Fruit fly (Drosophila melanogaster) whole organism, embryonic: ENCODE measurements around the gene CG31683.

ENCODE experiments used
- CG1024 ChIP-seq: fragments of 200-800 bp; sonication (Bioruptor generic); IDR thresholded peaks from 2 replicates; pipeline ENCODE4 v1.3.6; 2022; ENCODE audit warnings: missing biosample characterization, missing genetic modification characterization
- CG10274 ChIP-seq: fragments of 200-800 bp; sonication (Bioruptor generic); optimal IDR thresholded peaks from 3 replicates; lab custom pipeline; 2017; ENCODE audit warnings: missing biosample characterization, mild to moderate bottlenecking, missing genetic modification characterization
- CG11247 ChIP-seq: fragments of 200-800 bp; sonication (Bioruptor generic); IDR thresholded peaks from 2 replicates; pipeline ENCODE4 v1.3.6; 2022; ENCODE audit warnings: missing biosample characterization, missing genetic modification characterization
- CG12071 ChIP-seq: fragments of 200-800 bp; sonication (Bioruptor generic); optimal IDR thresholded peaks from 3 replicates; lab custom pipeline; 2018; ENCODE audit warnings: missing biosample characterization, mild to moderate bottlenecking, missing genetic modification characterization
- CG14014 ChIP-seq: fragments of 200-800 bp; sonication (Bioruptor generic); IDR thresholded peaks from 2 replicates; pipeline ENCODE4 v1.3.6; 2022; ENCODE audit warnings: missing biosample characterization, missing genetic modification characterization
- CG14441 ChIP-seq: fragments of 200-800 bp; sonication (Bioruptor generic); IDR thresholded peaks from 2 replicates; pipeline ENCODE4 v1.3.6; 2022; ENCODE audit warnings: missing biosample characterization, missing genetic modification characterization
- CG1603 ChIP-seq: fragments of 200-800 bp; sonication (Bioruptor generic); optimal IDR thresholded peaks from 2 replicates; lab custom pipeline; 2019; ENCODE audit warnings: missing biosample characterization, mild to moderate bottlenecking, missing genetic modification characterization, moderate library complexity
- CG17612 ChIP-seq: fragments of 200-800 bp; sonication (Bioruptor generic); IDR thresholded peaks from 2 replicates; pipeline ENCODE4 v1.3.6; 2022; ENCODE audit warnings: missing biosample characterization, missing genetic modification characterization
- CG2202 ChIP-seq: fragments of 200-800 bp; sonication (Bioruptor generic); optimal IDR thresholded peaks from 2 replicates; lab custom pipeline; 2018; ENCODE audit warnings: missing biosample characterization, mild to moderate bottlenecking, missing genetic modification characterization
- CG2875 ChIP-seq: fragments of 200-800 bp; sonication (Bioruptor generic); optimal IDR thresholded peaks from 2 replicates; lab custom pipeline; 2017; ENCODE audit warnings: missing biosample characterization, mild to moderate bottlenecking, missing genetic modification characterization, missing genetic modification reagents
- CG30431 ChIP-seq: fragments of 200-800 bp; sonication (Bioruptor generic); optimal IDR thresholded peaks from 2 replicates; lab custom pipeline; 2017; ENCODE audit warnings: missing biosample characterization, missing genetic modification characterization
- CG31441 ChIP-seq: fragments of 200-800 bp; sonication (Bioruptor generic); IDR thresholded peaks from 2 replicates; pipeline ENCODE4 v1.3.6; 2022; ENCODE audit warnings: missing biosample characterization, missing genetic modification characterization
- CG32767 ChIP-seq: fragments of 200-800 bp; sonication (Bioruptor generic); IDR thresholded peaks from 2 replicates; pipeline ENCODE4 v1.3.6; 2022; ENCODE audit warnings: missing biosample characterization, missing genetic modification characterization
- CG43689 ChIP-seq: fragments of 200-800 bp; sonication (Bioruptor generic); IDR thresholded peaks from 2 replicates; pipeline ENCODE4 v1.3.6; 2022; ENCODE audit warnings: missing biosample characterization, missing genetic modification characterization
- CG4617 ChIP-seq: fragments of 200-800 bp; sonication (Bioruptor generic); optimal IDR thresholded peaks from 3 replicates; lab custom pipeline; 2016; ENCODE audit warnings: missing biosample characterization, missing genetic modification characterization, borderline replicate concordance
- CG5245 ChIP-seq: fragments of 200-800 bp; sonication (Bioruptor generic); optimal IDR thresholded peaks from 3 replicates; lab custom pipeline; 2016; ENCODE audit warnings: missing biosample characterization, missing genetic modification characterization
- CG7357 ChIP-seq: fragments of 200-800 bp; sonication (Bioruptor generic); IDR thresholded peaks from 3 replicates; pipeline ENCODE4 v1.3.6; 2022; ENCODE audit warnings: missing biosample characterization, missing genetic modification characterization
- CG8281 ChIP-seq: fragments of 200-800 bp; sonication (Bioruptor generic); optimal IDR thresholded peaks from 2 replicates; lab custom pipeline; 2018; ENCODE audit warnings: missing biosample characterization, mild to moderate bottlenecking, missing genetic modification characterization, moderate library complexity
- CG8359 ChIP-seq: fragments of 200-800 bp; sonication (Bioruptor generic); optimal IDR thresholded peaks from 2 replicates; lab custom pipeline; 2017; ENCODE audit warnings: missing biosample characterization, mild to moderate bottlenecking, missing genetic modification characterization, borderline replicate concordance
- CG9437 ChIP-seq: fragments of 200-800 bp; sonication (Bioruptor generic); optimal IDR thresholded peaks from 2 replicates; lab custom pipeline; 2018; ENCODE audit warnings: missing biosample characterization, mild to moderate bottlenecking, missing genetic modification characterization
- CG9609 ChIP-seq: fragments of 200-800 bp; sonication (Bioruptor generic); optimal IDR thresholded peaks from 3 replicates; lab custom pipeline; 2016; ENCODE audit warnings: missing biosample characterization, missing genetic modification characterization
- D19B ChIP-seq: fragments of 200-800 bp; sonication (Bioruptor generic); optimal IDR thresholded peaks from 2 replicates; lab custom pipeline; 2017; ENCODE audit warnings: missing biosample characterization, mild to moderate bottlenecking, missing genetic modification characterization
- Dbx ChIP-seq: fragments of 200-800 bp; sonication (Bioruptor generic); IDR thresholded peaks from 3 replicates; pipeline ENCODE4 v1.3.6; 2022; ENCODE audit warnings: missing biosample characterization, missing genetic modification characterization
- Doc2 ChIP-seq: fragments of 200-800 bp; sonication (Bioruptor generic); IDR thresholded peaks from 2 replicates; pipeline ENCODE4 v1.3.6; 2022; ENCODE audit warnings: missing biosample characterization, missing genetic modification characterization
- Hey ChIP-seq: fragments of 200-800 bp; sonication (Bioruptor generic); optimal IDR thresholded peaks from 3 replicates; lab custom pipeline; 2018; ENCODE audit warnings: missing biosample characterization, mild to moderate bottlenecking, missing genetic modification characterization
- Hr78 ChIP-seq, 2 experiments: fragments of 200-800 bp in 1 of 2; fragments of >200 bp in 1 of 2; sonication (Bioruptor generic) in 1 of 2; optimal IDR thresholded peaks; 2 replicates each; lab custom pipeline; 2017 to 2019; ENCODE audit warnings: missing biosample characterization in 2 of 2, missing genetic modification characterization in 2 of 2, mild to moderate bottlenecking in 1 of 2, moderate library complexity in 1 of 2
- Mrtf ChIP-seq: fragments of 200-800 bp; sonication (Bioruptor generic); IDR thresholded peaks from 3 replicates; pipeline ENCODE4 v1.3.6; 2022; ENCODE audit warnings: missing biosample characterization, missing genetic modification characterization
- Nf-YB ChIP-seq: fragments of 200-800 bp; sonication (Bioruptor generic); optimal IDR thresholded peaks from 3 replicates; lab custom pipeline; 2019; ENCODE audit warnings: missing biosample characterization, mild to moderate bottlenecking, missing genetic modification characterization, moderate library complexity
- Oaz ChIP-seq: fragments of 200-800 bp; sonication (Bioruptor generic); IDR thresholded peaks from 2 replicates; pipeline ENCODE4 v1.3.6; 2022; ENCODE audit warnings: missing biosample characterization, missing genetic modification characterization
- PHDP ChIP-seq: fragments of 200-800 bp; sonication (Bioruptor generic); optimal IDR thresholded peaks from 3 replicates; lab custom pipeline; 2018; ENCODE audit warnings: missing biosample characterization, mild to moderate bottlenecking, missing genetic modification characterization, moderate library complexity
- Side ChIP-seq: fragments of 200-800 bp; sonication (Bioruptor generic); optimal IDR thresholded peaks from 2 replicates; lab custom pipeline; 2016; ENCODE audit warnings: missing biosample characterization, missing genetic modification characterization
- Usf ChIP-seq: fragments of 200-800 bp; sonication (Bioruptor generic); optimal IDR thresholded peaks from 2 replicates; lab custom pipeline; 2017; ENCODE audit warnings: missing genotype, missing biosample characterization, missing genetic modification characterization
- br ChIP-seq: fragments of >200 bp; optimal IDR thresholded peaks from 2 replicates; lab custom pipeline; 2017
- cg ChIP-seq: fragments of 200-800 bp; sonication (Bioruptor generic); optimal IDR thresholded peaks from 3 replicates; lab custom pipeline; 2019; ENCODE audit warnings: missing biosample characterization, mild to moderate bottlenecking, missing genetic modification characterization, moderate library complexity
- chif ChIP-seq, 2 experiments: fragments of 200-800 bp; sonication (Bioruptor generic); optimal IDR thresholded peaks; 3 replicates each; lab custom pipeline; 2016; ENCODE audit warnings: missing biosample characterization in 2 of 2, missing genetic modification characterization in 2 of 2
- dmrt11E ChIP-seq: fragments of 200-800 bp; sonication (Bioruptor generic); optimal IDR thresholded peaks from 3 replicates; lab custom pipeline; 2018; ENCODE audit warnings: missing biosample characterization, mild to moderate bottlenecking, missing genetic modification characterization, moderate library complexity
- jigr1 ChIP-seq: fragments of 200-800 bp; sonication (Bioruptor generic); IDR thresholded peaks from 3 replicates; pipeline ENCODE4 v1.3.6; 2022; ENCODE audit warnings: missing biosample characterization, missing genetic modification characterization
- lab ChIP-seq: fragments of 200-800 bp; sonication (Bioruptor generic); optimal IDR thresholded peaks from 3 replicates; lab custom pipeline; 2017; ENCODE audit warnings: missing biosample characterization, missing genetic modification characterization, mild to moderate bottlenecking, moderate library complexity, missing genetic modification reagents
- lola ChIP-seq, 3 experiments: fragments of >200 bp in 2 of 3; fragments of 200-800 bp in 1 of 3; sonication (Bioruptor generic) in 1 of 3; optimal IDR thresholded peaks; 2 replicates each; lab custom pipeline; 2017 to 2019; ENCODE audit warnings: missing biosample characterization in 3 of 3, missing genetic modification characterization in 3 of 3, mild to moderate bottlenecking in 1 of 3, moderate library complexity in 1 of 3
- org-1 ChIP-seq: fragments of 200-800 bp; sonication (Bioruptor generic); optimal IDR thresholded peaks from 2 replicates; lab custom pipeline; 2017; ENCODE audit warnings: missing biosample characterization, missing genetic modification characterization
- pros ChIP-seq: fragments of 200-800 bp; sonication (Bioruptor generic); optimal IDR thresholded peaks from 3 replicates; lab custom pipeline; 2019; ENCODE audit warnings: missing biosample characterization, mild to moderate bottlenecking, missing genetic modification characterization, moderate library complexity
- psq ChIP-seq: fragments of 200-800 bp; sonication (Bioruptor generic); optimal IDR thresholded peaks from 2 replicates; lab custom pipeline; 2017; ENCODE audit warnings: missing biosample characterization, missing genetic modification characterization
- rib ChIP-seq: fragments of 200-800 bp; sonication (Bioruptor generic); IDR thresholded peaks from 2 replicates; pipeline ENCODE4 v1.3.6; 2022; ENCODE audit warnings: missing biosample characterization, missing genetic modification characterization
- scrt ChIP-seq: fragments of 200-800 bp; sonication (Bioruptor generic); optimal IDR thresholded peaks from 2 replicates; lab custom pipeline; 2018; ENCODE audit warnings: missing biosample characterization, mild to moderate bottlenecking, missing genetic modification characterization, moderate library complexity
- sens ChIP-seq: fragments of 200-800 bp; sonication (Bioruptor generic); peaks from one replicate; lab custom pipeline; 2016; ENCODE audit warnings: missing biosample characterization, missing genetic modification characterization
- stc ChIP-seq: fragments of 200-800 bp; sonication (Bioruptor generic); IDR thresholded peaks from 2 replicates; pipeline ENCODE4 v1.3.6; 2022; ENCODE audit warnings: missing biosample characterization, missing genetic modification characterization
- toy ChIP-seq: fragments of 200-800 bp; sonication (Bioruptor generic); IDR thresholded peaks from 2 replicates; pipeline ENCODE4 v1.3.6; 2022; ENCODE audit warnings: missing biosample characterization, missing genetic modification characterization
- yki ChIP-seq: fragments of >200 bp; optimal IDR thresholded peaks from 3 replicates; lab custom pipeline; 2018
- z ChIP-seq: fragments of 200-800 bp; sonication (Bioruptor generic); IDR thresholded peaks from 3 replicates; pipeline ENCODE4 v1.3.6; 2022; ENCODE audit warnings: missing biosample characterization, missing genetic modification characterization
- zfh1 ChIP-seq: fragments of 200-800 bp; sonication (Bioruptor generic); IDR thresholded peaks from 3 replicates; pipeline ENCODE4 v1.3.6; 2022; ENCODE audit warnings: missing biosample characterization, missing genetic modification characterization

CG31683 gene

DNA sequence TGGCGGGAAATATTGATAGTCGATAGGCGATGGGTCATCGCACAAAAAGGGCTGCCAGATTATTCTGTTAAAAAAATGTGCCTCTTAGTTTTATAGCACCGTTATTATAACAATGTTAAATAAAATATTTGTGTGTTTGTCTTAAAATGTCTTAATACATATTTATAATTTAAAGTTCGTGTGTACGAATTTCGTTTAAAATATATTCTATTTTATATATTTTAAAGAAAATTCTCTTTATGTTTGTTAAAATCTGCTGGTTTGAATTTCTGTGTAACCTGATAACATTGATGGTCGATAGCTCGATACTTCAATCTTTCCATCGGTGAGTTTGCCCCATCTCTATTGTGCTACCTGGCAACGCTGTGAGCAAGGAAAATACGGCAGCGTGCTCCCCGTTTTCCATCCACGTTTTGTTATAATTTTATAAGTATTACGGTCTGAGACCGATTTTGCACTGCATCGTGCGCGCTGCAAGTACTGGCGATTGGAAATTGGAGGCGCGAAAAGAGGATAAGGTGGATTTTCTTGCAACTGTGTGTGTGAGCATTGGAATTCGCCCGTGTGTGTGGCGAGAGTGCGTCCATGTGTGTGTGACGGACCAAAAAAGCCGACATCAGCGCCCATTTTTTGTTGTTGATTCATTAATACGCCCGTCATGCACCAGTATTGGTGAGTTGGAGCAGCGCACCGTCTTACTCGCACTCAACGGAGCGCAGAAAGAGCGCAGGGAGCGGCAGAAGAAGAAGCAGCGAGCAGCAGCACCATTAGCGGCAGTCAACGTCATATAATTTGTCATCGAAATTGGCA is 32.8 kb downstream of the CG31683 start, which contains the start of the genes CG10949 and Arpc2 (continued):
- TF ChIP-seq CG4617 (GFP tag; lab: Kevin White, UChicago) (peak; percentile 49), toy (GFP tag; lab: Robert Waterston, UW) (no peak), Hr78 (GFP tag; optimal IDR thresholded peaks at IDR 0.05; lab: Kevin White, UChicago) (no peak), CG8359 (GFP tag; lab: Kevin White, UChicago) (no peak), dmrt11E (tag; lab: Kevin White, UChicago) (peak; percentile 58), stc (GFP tag; lab: Robert Waterston, UW) (peak; percentile 38; the same call in 1 of the 2 replicates), CG11247 (GFP tag; lab: Robert Waterston, UW) (0 out of 2 replicates have a peak, but pooled peaks have one; percentile 6), Hey (tag; lab: Kevin White, UChicago) (no peak), Usf (no peak), rib (GFP tag; lab: Robert Waterston, UW) (no peak), pros (GFP tag; lab: Kevin White, UChicago) (peak; percentile 58), CG12071 (GFP tag; lab: Kevin White, UChicago) (no peak), CG1024 (no peak), CG14441 (GFP tag; lab: Robert Waterston, UW) (peak; percentile 47; the same call in 1 of the 2 replicates), Oaz (GFP tag; lab: Robert Waterston, UW) (no peak), Doc2 (no peak), org-1 (GFP tag; lab: Kevin White, UChicago) (no peak), yki (lab: Kevin White, UChicago) (no peak), sens (GFP tag; lab: Kevin White, UChicago) (peak; percentile 20), chif (GFP tag; optimal IDR thresholded peaks at IDR 0.05; lab: Kevin White, UChicago) (no peak), cg (GFP tag; lab: Kevin White, UChicago) (peak; percentile 96), Mrtf (GFP tag; lab: Robert Waterston, UW) (no peak), z (no peak), br (lab: Kevin White, UChicago) (no peak), CG1603 (tag; lab: Kevin White, UChicago) (no peak), CG14014 (GFP tag; lab: Robert Waterston, UW) (no peak), scrt (no peak), jigr1 (GFP tag; lab: Robert Waterston, UW) (no peak), psq (GFP tag; lab: Kevin White, UChicago) (no peak), CG9437 (GFP tag; lab: Kevin White, UChicago) (no peak), CG2875 (GFP tag; lab: Kevin White, UChicago) (no peak), PHDP (tag; lab: Kevin White, UChicago) (peak; percentile 57), CG43689 (no peak), D19B (GFP tag; lab: Kevin White, UChicago) (no peak), CG9609 (GFP tag; lab: Kevin White, UChicago) (no peak), CG2202 (no peak), CG30431 (no peak), CG5245 (GFP tag; lab: Kevin White, UChicago) (no peak), CG32767 (GFP tag; lab: Robert Waterston, UW) (no peak), Nf-YB (GFP tag; lab: Kevin White, UChicago) (no peak), CG10274 (GFP tag; lab: Kevin White, UChicago) (no peak), CG31441 (no peak; the same call in none of the 2 replicates), Dbx (GFP tag; lab: Robert Waterston, UW) (peak; percentile 58; the same call in 2 of the 3 replicates), Side (GFP tag; lab: Kevin White, UChicago) (no peak), CG17612 (GFP tag; lab: Robert Waterston, UW) (no peak), CG8281 (tag; lab: Kevin White, UChicago) (peak; percentile 52), zfh1 (GFP tag; lab: Robert Waterston, UW) (no peak), lab (GFP tag; lab: Kevin White, UChicago) (peak; percentile 29), CG7357 (peak; percentile 37; the same call in 1 of the 3 replicates), lola (GFP tag; optimal IDR thresholded peaks at IDR 0.05; lab: Kevin White, UChicago) (peak in 1 of 3 experiments; percentile 59)
